Worm (Caenorhabditis elegans) whole organism, early embryonic: ENCODE data around the gene nit-1.

ENCODE experiments used
- B0310.2 ChIP-seq: sonication (generic microtip); optimal IDR thresholded peaks from 2 replicates; lab custom pipeline; 2016; ENCODE audit warnings: mild to moderate bottlenecking, missing genetic modification characterization, missing compliant biosample characterization
- F13C5.2 ChIP-seq: sonication (generic microtip); optimal IDR thresholded peaks from 2 replicates; lab custom pipeline; 2017; ENCODE audit warnings: mild to moderate bottlenecking, missing genetic modification characterization, inconsistent platforms, missing compliant biosample characterization
- aly-1 ChIP-seq: sonication (generic microtip); optimal IDR thresholded peaks from 2 replicates; lab custom pipeline; 2016; ENCODE audit warnings: missing genetic modification characterization, missing compliant biosample characterization
- ama-1 ChIP-seq: fragments of 150-350 bp; optimal IDR thresholded peaks from 2 replicates; lab custom pipeline; 2014
- ceh-13 ChIP-seq: fragments of 200-800 bp; sonication (Bioruptor generic); optimal IDR thresholded peaks from 2 replicates; lab custom pipeline; 2018; ENCODE audit warnings: mild to moderate bottlenecking, missing genetic modification characterization, missing compliant biosample characterization
- ceh-36 ChIP-seq: sonication (generic microtip); optimal IDR thresholded peaks from 2 replicates; lab custom pipeline; 2016; ENCODE audit warnings: missing genetic modification characterization, inconsistent platforms, missing compliant biosample characterization
- ets-7 ChIP-seq: sonication (generic microtip); optimal IDR thresholded peaks from 2 replicates; lab custom pipeline; 2016; ENCODE audit warnings: missing genotype, missing genetic modification characterization, missing compliant biosample characterization
- flt-1 ChIP-seq: fragments of 200-800 bp; sonication (Bioruptor generic); IDR thresholded peaks from 2 replicates; pipeline ENCODE4 v1.3.6; 2022; ENCODE audit warnings: missing genetic modification characterization, missing compliant biosample characterization
- hmbx-1 ChIP-seq: sonication (generic microtip); optimal IDR thresholded peaks from 2 replicates; lab custom pipeline; 2016; ENCODE audit warnings: mild to moderate bottlenecking, missing genetic modification characterization, missing compliant biosample characterization
- hmg-4 ChIP-seq: fragments of 200-800 bp; sonication (Bioruptor generic); optimal IDR thresholded peaks from 2 replicates; lab custom pipeline; 2018; ENCODE audit warnings: mild to moderate bottlenecking, missing genetic modification characterization, missing compliant biosample characterization
- hnd-1 ChIP-seq: sonication (generic microtip); optimal IDR thresholded peaks from 2 replicates; lab custom pipeline; 2016; ENCODE audit warnings: missing genetic modification characterization, missing compliant biosample characterization
- pes-1 ChIP-seq: fragments of 200-800 bp; sonication (Bioruptor generic); IDR thresholded peaks from 2 replicates; pipeline ENCODE4 v1.3.6; 2022; ENCODE audit warnings: missing genetic modification reagents, missing genetic modification characterization, missing compliant biosample characterization
- scrt-1 ChIP-seq: fragments of 200-800 bp; sonication (Bioruptor generic); IDR thresholded peaks from 2 replicates; pipeline ENCODE4 v1.3.6; 2022; ENCODE audit warnings: missing genetic modification characterization, missing compliant biosample characterization
- sea-1 ChIP-seq: fragments of 200-800 bp; sonication (Bioruptor generic); conservative IDR thresholded peaks from 2 replicates; pipeline ENCODE4 v1.3.6; 2022; ENCODE audit warnings: missing genetic modification characterization, missing compliant biosample characterization
- tbx-11 ChIP-seq: fragments of 200-800 bp; sonication (Bioruptor generic); IDR thresholded peaks from 2 replicates; pipeline ENCODE4 v1.3.6; 2022; ENCODE audit warnings: missing genetic modification characterization, missing compliant biosample characterization
- tbx-37 ChIP-seq: fragments of 200-800 bp; sonication (Bioruptor generic); conservative IDR thresholded peaks from 2 replicates; pipeline ENCODE4 v1.3.6; 2022; ENCODE audit warnings: missing genetic modification reagents, missing genetic modification characterization, missing compliant biosample characterization
- tra-4 ChIP-seq: sonication (generic microtip); optimal IDR thresholded peaks from 2 replicates; lab custom pipeline; 2017; ENCODE audit warnings: missing genetic modification characterization, missing compliant biosample characterization

nit-1 gene

ce11 chrIII:3878986-3879756, 42.8 kb upstream of the nit-1 start:
- TF ChIP-seq tra-4 (tag; lab: Kevin White, UChicago), result no peak
- TF ChIP-seq ceh-36, result no peak
- TF ChIP-seq hmg-4, result no peak

ce11 chrIII:3883146-3883545, 38.9 kb upstream of the nit-1 start:
- TF ChIP-seq tbx-11, result no peak
- no peak for TF ChIP-seq B0310.2 (tag; lab: Kevin White, UChicago)
- no peak for TF ChIP-seq F13C5.2 (tag; lab: Kevin White, UChicago)
- no peak for TF ChIP-seq scrt-1 (GFP tag; lab: Robert Waterston, UW)
- TF ChIP-seq ets-7 (tag; lab: Kevin White, UChicago), result no peak
- TF ChIP-seq pes-1, result no peak
- no peak for TF ChIP-seq aly-1
- TF ChIP-seq ceh-13 (GFP tag; lab: Kevin White, UChicago), result no peak
- no peak for TF ChIP-seq tbx-37
- no peak for TF ChIP-seq hmbx-1 (tag; lab: Kevin White, UChicago)
- no peak for TF ChIP-seq sea-1
- no peak for TF ChIP-seq hmg-4
- TF ChIP-seq ama-1, result no peak
- TF ChIP-seq tra-4 (tag; lab: Kevin White, UChicago), result no peak
- TF ChIP-seq hnd-1 (tag; lab: Kevin White, UChicago), result no peak

DNA sequence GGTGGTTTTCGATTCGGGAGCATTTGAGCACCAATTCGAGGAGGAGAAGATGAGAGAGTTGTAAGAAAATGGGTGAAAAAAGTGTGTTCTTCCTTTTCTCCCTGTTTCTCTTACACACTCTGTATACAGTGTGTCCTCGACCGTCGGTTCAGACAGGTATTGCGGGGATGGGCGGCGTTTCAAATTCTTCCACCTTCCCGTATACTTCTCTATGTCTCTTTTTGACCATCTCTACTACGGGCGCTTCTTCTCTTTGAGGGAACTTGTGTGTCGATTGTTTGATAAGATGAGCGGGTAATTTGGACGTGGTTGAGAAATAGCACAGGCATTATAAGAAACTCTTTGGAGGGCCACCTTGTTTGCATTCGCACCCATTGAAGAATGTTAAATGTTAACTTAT, 34.4 kb upstream of the nit-1 start:
- TF ChIP-seq hmg-4 (peak; percentile 18), ama-1 (no peak)

- no peak for TF ChIP-seq tra-4 (tag; lab: Kevin White, UChicago)
- TF ChIP-seq ceh-13 (GFP tag; lab: Kevin White, UChicago), result no peak
- no peak for TF ChIP-seq aly-1
- TF ChIP-seq hnd-1 (tag; lab: Kevin White, UChicago), result no peak
- TF ChIP-seq hmg-4, result no peak
- TF ChIP-seq F13C5.2 (tag; lab: Kevin White, UChicago), result no peak
- no peak for TF ChIP-seq pes-1
- no peak for TF ChIP-seq tbx-11
- no peak for TF ChIP-seq ceh-36
- TF ChIP-seq sea-1, result no peak
- TF ChIP-seq tbx-37, result no peak
- TF ChIP-seq ets-7 (tag; lab: Kevin White, UChicago), result no peak
- no peak for TF ChIP-seq B0310.2 (tag; lab: Kevin White, UChicago)
Observed at ce11 chrIII:3889896-3890295, 32.1 kb upstream of the nit-1 start.

- TF ChIP-seq hmbx-1 (tag; lab: Kevin White, UChicago) (no peak), tbx-11 (no peak), hnd-1 (tag; lab: Kevin White, UChicago) (no peak), scrt-1 (GFP tag; lab: Robert Waterston, UW) (no peak), B0310.2 (tag; lab: Kevin White, UChicago) (no peak), ceh-36 (no peak), ets-7 (tag; lab: Kevin White, UChicago) (no peak), sea-1 (no peak), ceh-13 (GFP tag; lab: Kevin White, UChicago) (no peak), aly-1 (no peak), ama-1 (no peak), flt-1 (no peak), tbx-37 (no peak), pes-1 (no peak), F13C5.2 (tag; lab: Kevin White, UChicago) (no peak), tra-4 (tag; lab: Kevin White, UChicago) (no peak), hmg-4 (no peak)
Observed at ce11 chrIII:3893992-3894391, 28.0 kb upstream of the nit-1 start.

- peak; percentile 74 for TF ChIP-seq pes-1
- TF ChIP-seq tbx-37, result peak; percentile 43; the same call in 1 of the 2 replicates
- TF ChIP-seq flt-1, result peak; percentile 82
- TF ChIP-seq sea-1, result peak; percentile 54; the same call in 1 of the 2 replicates
Observed at ce11 chrIII:3897116-3897845, 24.7 kb upstream of the nit-1 start.

- peak; percentile 43 for TF ChIP-seq ceh-36
- no peak for TF ChIP-seq hmg-4
Observed at ce11 chrIII:3898354-3898753, 23.7 kb upstream of the nit-1 start.

DNA sequence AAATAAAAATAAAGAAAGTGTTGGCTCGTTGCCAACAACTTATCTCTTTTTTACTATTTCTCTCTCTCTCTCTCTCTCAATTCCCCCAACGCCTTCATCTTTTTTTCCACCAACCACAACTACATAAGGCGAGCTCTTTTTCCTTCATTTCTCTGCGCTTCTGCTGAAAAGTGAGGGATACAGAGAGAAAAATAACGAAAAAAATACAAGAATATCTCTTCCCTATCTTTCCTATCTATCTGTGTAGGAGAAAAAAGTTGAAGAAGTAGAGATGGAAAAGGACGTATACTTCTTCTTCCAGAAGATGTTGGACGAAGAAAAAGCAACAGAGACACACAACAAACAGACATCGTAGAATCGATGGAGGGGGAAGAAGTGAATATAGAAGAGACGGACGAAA, 23.2 kb upstream of the nit-1 start:
- no peak for TF ChIP-seq scrt-1 (GFP tag; lab: Robert Waterston, UW)
- TF ChIP-seq hnd-1 (tag; lab: Kevin White, UChicago), result no peak
- no peak for TF ChIP-seq tbx-37
- TF ChIP-seq hmg-4, result no peak
- no peak for TF ChIP-seq ceh-36
- no peak for TF ChIP-seq aly-1
- TF ChIP-seq ets-7 (tag; lab: Kevin White, UChicago), result no peak
- no peak for TF ChIP-seq flt-1
- TF ChIP-seq ceh-13 (GFP tag; lab: Kevin White, UChicago), result no peak
- no peak for TF ChIP-seq tbx-11
- TF ChIP-seq tra-4 (tag; lab: Kevin White, UChicago), result no peak
- no peak for TF ChIP-seq ama-1
- no peak for TF ChIP-seq hmbx-1 (tag; lab: Kevin White, UChicago)
- TF ChIP-seq B0310.2 (tag; lab: Kevin White, UChicago), result no peak
- no peak for TF ChIP-seq sea-1
- no peak for TF ChIP-seq pes-1
- no peak for TF ChIP-seq F13C5.2 (tag; lab: Kevin White, UChicago)
